Worm (Caenorhabditis elegans) whole organism, L4/young adult: ENCODE data around the gene sdc-2.

Source experiments
- W03F9.2 ChIP-seq: fragments of 150-350 bp; optimal IDR thresholded peaks from 2 replicates; lab custom pipeline; 2014; ENCODE audit warnings: missing biosample characterization, missing genetic modification characterization
- dao-5 ChIP-seq: sonication (generic microtip); optimal IDR thresholded peaks from 2 replicates; lab custom pipeline; 2016; ENCODE audit warnings: missing genotype, missing genetic modification characterization, moderate library complexity, missing compliant biosample characterization
- him-1 ChIP-seq: sonication (generic microtip); optimal IDR thresholded peaks from 2 replicates; lab custom pipeline; 2016; ENCODE audit warnings: missing genotype, missing genetic modification reagents, missing genetic modification characterization, missing compliant biosample characterization

Gene sdc-2

ce11 chrX:11522058-11522757 is at the start of gene sdc-2:
sdc-2 (plus strand) TSS chrX:11522707.
- TF ChIP-seq W03F9.2 (tag; lab: Kevin White, UChicago) (no peak), him-1 (tag; lab: Kevin White, UChicago) (peak; percentile 44), dao-5 (tag; lab: Kevin White, UChicago) (no peak)

ce11 chrX:11472953-11473671 is 49.4 kb upstream of the sdc-2 start:
- TF ChIP-seq him-1 (tag; lab: Kevin White, UChicago) (peak; percentile 93), W03F9.2 (tag; lab: Kevin White, UChicago) (peak; percentile 14), dao-5 (tag; lab: Kevin White, UChicago) (peak; percentile 19)

ce11 chrX:11474149-11474585 is 48.3 kb upstream of the sdc-2 start:
- TF ChIP-seq him-1 (tag; lab: Kevin White, UChicago) = no peak
- no peak for TF ChIP-seq W03F9.2 (tag; lab: Kevin White, UChicago)
- TF ChIP-seq dao-5 (tag; lab: Kevin White, UChicago) = no peak

- TF ChIP-seq him-1 (tag; lab: Kevin White, UChicago) (no peak), dao-5 (tag; lab: Kevin White, UChicago) (no peak), W03F9.2 (tag; lab: Kevin White, UChicago) (no peak)
Observed at ce11 chrX:11474605-11475385, 47.7 kb upstream of the sdc-2 start.

ce11 chrX:11475780-11476179 is 46.7 kb upstream of the sdc-2 start:
- TF ChIP-seq W03F9.2 (tag; lab: Kevin White, UChicago) (no peak), him-1 (tag; lab: Kevin White, UChicago) (no peak), dao-5 (tag; lab: Kevin White, UChicago) (no peak)

- no peak for TF ChIP-seq W03F9.2 (tag; lab: Kevin White, UChicago)
- TF ChIP-seq dao-5 (tag; lab: Kevin White, UChicago) = no peak
- TF ChIP-seq him-1 (tag; lab: Kevin White, UChicago) = no peak
Observed at ce11 chrX:11477748-11478147, 44.8 kb upstream of the sdc-2 start.

- TF ChIP-seq him-1 (tag; lab: Kevin White, UChicago) = no peak
- TF ChIP-seq W03F9.2 (tag; lab: Kevin White, UChicago) = no peak
- no peak for TF ChIP-seq dao-5 (tag; lab: Kevin White, UChicago)
Observed at ce11 chrX:11478758-11479157, 43.7 kb upstream of the sdc-2 start.

ce11 chrX:11479321-11479863 is 43.1 kb upstream of the sdc-2 start:
- TF ChIP-seq W03F9.2 (tag; lab: Kevin White, UChicago) (no peak), him-1 (tag; lab: Kevin White, UChicago) (no peak), dao-5 (tag; lab: Kevin White, UChicago) (no peak)

ce11 chrX:11480032-11480431 is 42.5 kb upstream of the sdc-2 start:
- TF ChIP-seq dao-5 (tag; lab: Kevin White, UChicago) (no peak), him-1 (tag; lab: Kevin White, UChicago) (peak; percentile 52)

- TF ChIP-seq W03F9.2 (tag; lab: Kevin White, UChicago) (no peak), dao-5 (tag; lab: Kevin White, UChicago) (no peak), him-1 (tag; lab: Kevin White, UChicago) (no peak)
Observed at ce11 chrX:11480990-11481824, 41.3 kb upstream of the sdc-2 start.

- TF ChIP-seq him-1 (tag; lab: Kevin White, UChicago) = no peak
- TF ChIP-seq dao-5 (tag; lab: Kevin White, UChicago) = no peak
- TF ChIP-seq W03F9.2 (tag; lab: Kevin White, UChicago) = no peak
Observed at ce11 chrX:11481825-11482093, 40.7 kb upstream of the sdc-2 start.

- no peak for TF ChIP-seq dao-5 (tag; lab: Kevin White, UChicago)
- no peak for TF ChIP-seq W03F9.2 (tag; lab: Kevin White, UChicago)
- no peak for TF ChIP-seq him-1 (tag; lab: Kevin White, UChicago)
Observed at ce11 chrX:11482134-11482533, 40.4 kb upstream of the sdc-2 start.
